Worm (Caenorhabditis elegans) whole organism, L4 larva: Measurements from ENCODE around the gene irld-17.

Source experiments
- ceh-20 ChIP-seq: fragments of 200-800 bp; sonication (Bioruptor generic); IDR thresholded peaks from 2 replicates; pipeline ENCODE4 v1.3.6; 2022; ENCODE audit warnings: missing genetic modification reagents, missing genetic modification characterization, missing compliant biosample characterization
- cey-2 ChIP-seq: sonication (generic microtip); optimal IDR thresholded peaks from 3 replicates; lab custom pipeline; 2017; ENCODE audit warnings: missing genetic modification characterization, mild to moderate bottlenecking, missing compliant biosample characterization, antibody characterized with exemption, borderline replicate concordance; ENCODE audit not compliant: insufficient read depth
- dve-1 ChIP-seq: sonication (generic microtip); optimal IDR thresholded peaks from 2 replicates; lab custom pipeline; 2017; ENCODE audit warnings: antibody characterized with exemption, mild to moderate bottlenecking, missing genetic modification characterization, missing compliant biosample characterization; ENCODE audit not compliant: insufficient read depth
- hmg-1.1 ChIP-seq: fragments of 200-800 bp; sonication (Bioruptor generic); IDR thresholded peaks from 2 replicates; pipeline ENCODE4 v1.3.6; 2022; ENCODE audit warnings: missing genetic modification reagents, missing genetic modification characterization, missing compliant biosample characterization
- lin-39 ChIP-seq: fragments of 150-350 bp; optimal IDR thresholded peaks from 2 replicates; lab custom pipeline; 2014; ENCODE audit warnings: missing biosample characterization, missing genetic modification reagents, missing genetic modification characterization
- lsy-2 ChIP-seq, 2 experiments: fragments of 150-350 bp in 1 of 2; sonication (generic microtip) in 1 of 2; optimal IDR thresholded peaks; 2 replicates each; lab custom pipeline; 2014 to 2017; ENCODE audit warnings: missing biosample characterization in 2 of 2, missing genetic modification characterization in 2 of 2
- madf-9 ChIP-seq: fragments of 200-800 bp; sonication (Bioruptor generic); conservative IDR thresholded peaks from 2 replicates; pipeline ENCODE4 v1.3.6; 2022; ENCODE audit warnings: missing genetic modification reagents, missing genetic modification characterization, missing compliant biosample characterization
- nhr-25 ChIP-seq: sonication (generic microtip); optimal IDR thresholded peaks from 2 replicates; lab custom pipeline; 2017; ENCODE audit warnings: missing genetic modification characterization, mild to moderate bottlenecking, missing compliant biosample characterization, antibody characterized with exemption, moderate library complexity, borderline replicate concordance; ENCODE audit not compliant: insufficient read depth
- zag-1 ChIP-seq: fragments of 150-350 bp; optimal IDR thresholded peaks from 2 replicates; lab custom pipeline; 2014; ENCODE audit warnings: missing biosample characterization, missing genetic modification characterization

ce11 chrV:1627269-1627668, 4.5 kb upstream of the irld-17 start:
- TF ChIP-seq nhr-25 (peak; percentile 32), cey-2 (tag; lab: Kevin White, UChicago) (no peak), dve-1 (tag; lab: Kevin White, UChicago) (peak; percentile 6), hmg-1.1 (GFP tag; lab: Robert Waterston, UW) (no peak), ceh-20 (GFP tag; lab: Robert Waterston, UW) (no peak), lsy-2 (tag; optimal IDR thresholded peaks at IDR 0.05; lab: Kevin White, UChicago) (no peak), zag-1 (tag; lab: Kevin White, UChicago) (no peak), lin-39 (tag; lab: Kevin White, UChicago) (no peak), madf-9 (GFP tag; lab: Robert Waterston, UW) (no peak)
